Fruit fly (Drosophila melanogaster) whole organism, prepupa: ENCODE measurements around the gene CG3544.

Source experiments
- Blimp-1 ChIP-seq: fragments of 200-800 bp; sonication (Bioruptor generic); optimal IDR thresholded peaks from 3 replicates; lab custom pipeline; 2017; ENCODE audit warnings: missing biosample characterization, missing genetic modification characterization, mild to moderate bottlenecking, moderate library complexity, missing genetic modification reagents
- CG10669 ChIP-seq: fragments of 200-800 bp; sonication (Bioruptor generic); optimal IDR thresholded peaks from 3 replicates; lab custom pipeline; 2018; ENCODE audit warnings: missing biosample characterization, mild to moderate bottlenecking, missing genetic modification characterization, moderate library complexity
- CG11294 ChIP-seq: fragments of 200-800 bp; sonication (Bioruptor generic); IDR thresholded peaks from 2 replicates; pipeline ENCODE4 v1.3.6; 2022; ENCODE audit warnings: missing biosample characterization, missing genetic modification characterization
- CG15336 ChIP-seq: fragments of 200-800 bp; sonication (Bioruptor generic); IDR thresholded peaks from 2 replicates; pipeline ENCODE4 v1.3.6; 2022; ENCODE audit warnings: missing biosample characterization, missing genetic modification characterization
- CG3919 ChIP-seq: fragments of 200-800 bp; sonication (Bioruptor generic); optimal IDR thresholded peaks from 3 replicates; lab custom pipeline; 2016; ENCODE audit warnings: missing biosample characterization, missing genetic modification characterization
- CG8319 ChIP-seq: fragments of 200-800 bp; sonication (Bioruptor generic); optimal IDR thresholded peaks from 3 replicates; lab custom pipeline; 2016; ENCODE audit warnings: missing biosample characterization, missing genetic modification characterization
- Eip78C ChIP-seq: fragments of 200-800 bp; sonication (Bioruptor generic); peaks from one replicate; lab custom pipeline; 2016; ENCODE audit warnings: missing biosample characterization, missing genetic modification characterization
- Ets21C ChIP-seq: fragments of 200-800 bp; sonication (Bioruptor generic); optimal IDR thresholded peaks from 3 replicates; lab custom pipeline; 2016; ENCODE audit warnings: missing biosample characterization, missing genetic modification characterization
- Ets96B ChIP-seq: fragments of 200-800 bp; optimal IDR thresholded peaks from 2 replicates; lab custom pipeline; 2019; ENCODE audit warnings: missing biosample characterization, mild to moderate bottlenecking, missing genetic modification characterization, moderate library complexity
- Hr4 ChIP-seq: fragments of 200-800 bp; sonication (Bioruptor generic); optimal IDR thresholded peaks from 3 replicates; lab custom pipeline; 2016; ENCODE audit warnings: missing biosample characterization, missing genetic modification characterization
- Met ChIP-seq: fragments of 200-800 bp; sonication (Bioruptor generic); optimal IDR thresholded peaks from 3 replicates; lab custom pipeline; 2016; ENCODE audit warnings: missing biosample characterization, missing genetic modification characterization
- OdsH ChIP-seq: fragments of 200-800 bp; sonication (Bioruptor generic); optimal IDR thresholded peaks from 3 replicates; lab custom pipeline; 2016; ENCODE audit warnings: missing biosample characterization, missing genetic modification characterization

DNA sequence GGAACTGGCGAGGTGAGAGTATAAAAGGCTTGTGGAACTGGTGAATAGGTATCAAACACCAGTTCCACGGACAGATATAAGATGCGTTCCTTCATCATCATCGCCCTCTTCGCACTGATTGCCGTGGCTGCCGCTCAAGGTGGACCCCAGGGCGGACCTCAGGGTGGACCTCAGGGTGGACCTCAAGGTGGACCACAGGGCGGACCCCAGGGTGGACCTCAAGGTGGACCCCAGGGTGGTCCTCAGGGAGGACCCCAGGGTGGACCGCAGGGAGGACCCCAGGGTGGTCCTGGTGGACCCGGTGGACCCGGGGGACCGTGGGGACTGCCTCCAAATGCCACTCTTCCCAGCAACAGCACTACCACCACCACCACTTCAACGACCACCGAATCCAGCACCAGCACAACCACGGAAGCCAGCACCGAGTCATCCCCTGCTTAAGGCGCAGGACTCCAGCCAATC, 5.0 kb upstream of the CG3544 start, which contains the start of gene CG13947:
- TF ChIP-seq Hr4 (GFP tag; lab: Kevin White, UChicago) (no peak), CG11294 (GFP tag; lab: Robert Waterston, UW) (no peak), CG8319 (no peak), Blimp-1 (GFP tag; lab: Kevin White, UChicago) (no peak), OdsH (GFP tag; lab: Kevin White, UChicago) (no peak), CG15336 (GFP tag; lab: Robert Waterston, UW) (no peak), CG3919 (no peak), Ets96B (tag; lab: Kevin White, UChicago) (no peak), Ets21C (no peak), Eip78C (GFP tag; lab: Kevin White, UChicago) (no peak), Met (no peak), CG10669 (GFP tag; lab: Kevin White, UChicago) (no peak)
